Worm (Caenorhabditis elegans) whole organism, L4 larva: Measurements from ENCODE around the gene dpy-10.

Experiments
- D1046.2 ChIP-seq: fragments of 200-800 bp; sonication (Bioruptor generic); IDR thresholded peaks from 2 replicates; pipeline ENCODE4 v1.3.6; 2022; ENCODE audit warnings: missing genetic modification characterization, missing compliant biosample characterization
- F26F4.8 ChIP-seq: fragments of 200-800 bp; sonication (Bioruptor generic); conservative IDR thresholded peaks from 2 replicates; pipeline ENCODE4 v1.3.6; 2022; ENCODE audit warnings: missing genetic modification characterization, missing compliant biosample characterization
- R02D3.7 ChIP-seq: fragments of 150-350 bp; sonication (generic microtip); optimal IDR thresholded peaks from 3 replicates; lab custom pipeline; 2014; ENCODE audit warnings: missing biosample characterization, missing genetic modification characterization
- Y48G9A.11 ChIP-seq: fragments of 200-800 bp; sonication (Bioruptor generic); IDR thresholded peaks from 2 replicates; pipeline ENCODE4 v1.3.6; 2022; ENCODE audit warnings: missing genetic modification reagents, missing genetic modification characterization, missing compliant biosample characterization
- Y75B8A.6 ChIP-seq: fragments of 200-800 bp; sonication (Bioruptor generic); IDR thresholded peaks from 2 replicates; pipeline ENCODE4 v1.3.6; 2022; ENCODE audit warnings: missing genetic modification reagents, missing genetic modification characterization, missing compliant biosample characterization
- ZK546.5 ChIP-seq, 2 experiments: sonication (generic microtip); optimal IDR thresholded peaks; 2 replicates each; lab custom pipeline; 2017; ENCODE audit warnings: missing biosample characterization in 2 of 2, missing genetic modification characterization in 2 of 2
- aha-1 ChIP-seq: fragments of 150-350 bp; peaks from one replicate; lab custom pipeline; 2014; ENCODE audit warnings: missing biosample characterization, missing genetic modification characterization
- ceh-20 ChIP-seq: fragments of 200-800 bp; sonication (Bioruptor generic); IDR thresholded peaks from 2 replicates; pipeline ENCODE4 v1.3.6; 2022; ENCODE audit warnings: missing genetic modification reagents, missing genetic modification characterization, missing compliant biosample characterization
- daf-12 ChIP-seq: fragments of 150-350 bp; optimal IDR thresholded peaks from 2 replicates; lab custom pipeline; 2014; ENCODE audit warnings: missing biosample characterization, missing genetic modification reagents, missing genetic modification characterization
- daf-16 ChIP-seq, 3 experiments: sonication (generic microtip); optimal IDR thresholded peaks; 2 replicates each; lab custom pipeline; 2016 to 2017; ENCODE audit warnings: missing genetic modification characterization in 3 of 3, missing genetic modification reagents in 3 of 3, mild to moderate bottlenecking in 2 of 3, missing compliant biosample characterization in 2 of 3, missing biosample characterization in 1 of 3, moderate library complexity in 1 of 3
- daf-19 ChIP-seq: fragments of 200-800 bp; sonication (Bioruptor generic); conservative IDR thresholded peaks from 2 replicates; pipeline ENCODE4 v1.3.6; 2022; ENCODE audit warnings: missing genetic modification characterization, missing compliant biosample characterization
- dmd-6 ChIP-seq: fragments of 200-800 bp; sonication (Bioruptor generic); IDR thresholded peaks from 2 replicates; pipeline ENCODE4 v1.3.6; 2022; ENCODE audit warnings: missing genetic modification reagents, missing genetic modification characterization, missing compliant biosample characterization
- dmd-8 ChIP-seq: fragments of 200-800 bp; sonication (Bioruptor generic); IDR thresholded peaks from 2 replicates; pipeline ENCODE4 v1.3.6; 2022; ENCODE audit warnings: missing genetic modification characterization, missing compliant biosample characterization
- duxl-1 ChIP-seq: sonication (generic microtip); optimal IDR thresholded peaks from 2 replicates; lab custom pipeline; 2016; ENCODE audit warnings: mild to moderate bottlenecking, missing genetic modification characterization, moderate library complexity, missing compliant biosample characterization; ENCODE audit not compliant: poor library complexity
- fkh-10 ChIP-seq: fragments of 150-350 bp; optimal IDR thresholded peaks from 2 replicates; lab custom pipeline; 2014; ENCODE audit warnings: missing biosample characterization, missing genetic modification reagents, missing genetic modification characterization
- fos-1 ChIP-seq: fragments of 150-350 bp; optimal IDR thresholded peaks from 2 replicates; lab custom pipeline; 2014; ENCODE audit warnings: missing biosample characterization, missing genetic modification characterization
- hlh-11 ChIP-seq: fragments of 200-800 bp; sonication (Bioruptor generic); optimal IDR thresholded peaks from 2 replicates; lab custom pipeline; 2018; ENCODE audit warnings: mild to moderate bottlenecking, missing genetic modification characterization, missing compliant biosample characterization
- jun-1 ChIP-seq: fragments of 150-350 bp; optimal IDR thresholded peaks from 2 replicates; lab custom pipeline; 2014; ENCODE audit warnings: missing biosample characterization, missing genetic modification reagents, missing genetic modification characterization
- lim-7 ChIP-seq: fragments of 200-800 bp; sonication (Bioruptor generic); IDR thresholded peaks from 2 replicates; pipeline ENCODE4 v1.3.6; 2022; ENCODE audit warnings: missing genetic modification characterization, missing compliant biosample characterization
- lin-29 ChIP-seq: fragments of 200-800 bp; sonication (Bioruptor generic); IDR thresholded peaks from 2 replicates; pipeline ENCODE4 v1.3.6; 2022; ENCODE audit warnings: missing genetic modification reagents, missing genetic modification characterization, missing compliant biosample characterization
- lin-39 ChIP-seq: fragments of 150-350 bp; optimal IDR thresholded peaks from 2 replicates; lab custom pipeline; 2014; ENCODE audit warnings: missing biosample characterization, missing genetic modification reagents, missing genetic modification characterization
- lsy-2 ChIP-seq, 2 experiments: fragments of 150-350 bp in 1 of 2; sonication (generic microtip) in 1 of 2; optimal IDR thresholded peaks; 2 replicates each; lab custom pipeline; 2014 to 2017; ENCODE audit warnings: missing biosample characterization in 2 of 2, missing genetic modification characterization in 2 of 2
- mdl-1 ChIP-seq, 2 experiments: fragments of 150-350 bp in 1 of 2; sonication (generic microtip) in 1 of 2; optimal IDR thresholded peaks; 2 replicates each; lab custom pipeline; 2014 to 2017; ENCODE audit warnings: missing biosample characterization in 2 of 2, missing genetic modification characterization in 2 of 2
- mdt-29 ChIP-seq: fragments of 200-800 bp; sonication (Bioruptor generic); IDR thresholded peaks from 2 replicates; pipeline ENCODE4 v1.3.6; 2022; ENCODE audit warnings: missing genetic modification reagents, missing genetic modification characterization, missing compliant biosample characterization
- mep-1 ChIP-seq: fragments of 150-350 bp; sonication (generic microtip); optimal IDR thresholded peaks from 3 replicates; lab custom pipeline; 2014; ENCODE audit warnings: missing biosample characterization, missing genetic modification characterization
- mxl-3 ChIP-seq: fragments of 200-800 bp; sonication (Bioruptor generic); optimal IDR thresholded peaks from 2 replicates; lab custom pipeline; 2018; ENCODE audit warnings: mild to moderate bottlenecking, missing genetic modification characterization, missing compliant biosample characterization
- nhr-11 ChIP-seq: fragments of 150-350 bp; optimal IDR thresholded peaks from 2 replicates; lab custom pipeline; 2014; ENCODE audit warnings: missing biosample characterization, missing genetic modification characterization
- nhr-237 ChIP-seq: sonication (generic microtip); optimal IDR thresholded peaks from 2 replicates; lab custom pipeline; 2017; ENCODE audit warnings: missing biosample characterization, missing genetic modification characterization
- nhr-25 ChIP-seq: sonication (generic microtip); optimal IDR thresholded peaks from 2 replicates; lab custom pipeline; 2017; ENCODE audit warnings: missing genetic modification characterization, mild to moderate bottlenecking, missing compliant biosample characterization, antibody characterized with exemption, moderate library complexity, borderline replicate concordance; ENCODE audit not compliant: insufficient read depth
- nhr-28 ChIP-seq: fragments of 150-350 bp; optimal IDR thresholded peaks from 2 replicates; lab custom pipeline; 2014; ENCODE audit warnings: missing biosample characterization, missing genetic modification characterization
- nhr-6 ChIP-seq: fragments of 150-350 bp; optimal IDR thresholded peaks from 2 replicates; lab custom pipeline; 2014; ENCODE audit warnings: missing biosample characterization, missing genetic modification characterization
- nhr-77 ChIP-seq: fragments of 150-350 bp; optimal IDR thresholded peaks from 2 replicates; lab custom pipeline; 2014; ENCODE audit warnings: missing biosample characterization, missing genetic modification characterization
- pha-4 ChIP-seq, 2 experiments: fragments of 150-350 bp in 1 of 2; fragments of 200-800 bp in 1 of 2; sonication (Bioruptor generic) in 1 of 2; IDR thresholded peaks in 1 of 2; optimal IDR thresholded peaks in 1 of 2; 2 replicates each; pipeline versions ENCODE4 v1.3.6 to Lab custom; 2014 to 2022; ENCODE audit warnings: missing genetic modification characterization in 2 of 2, missing genetic modification reagents in 2 of 2, missing biosample characterization in 1 of 2, missing compliant biosample characterization in 1 of 2
- pqm-1 ChIP-seq: sonication (generic microtip); optimal IDR thresholded peaks from 2 replicates; lab custom pipeline; 2017; ENCODE audit warnings: missing biosample characterization, missing genetic modification characterization
- rbr-2 ChIP-seq: sonication (generic microtip); optimal IDR thresholded peaks from 2 replicates; lab custom pipeline; 2016; ENCODE audit warnings: missing genotype, missing genetic modification characterization, missing compliant biosample characterization
- saeg-2 ChIP-seq: fragments of 200-800 bp; sonication (Bioruptor generic); IDR thresholded peaks from 2 replicates; pipeline ENCODE4 v1.3.6; 2022; ENCODE audit warnings: missing genetic modification reagents, missing genetic modification characterization, missing compliant biosample characterization
- skn-1 ChIP-seq: fragments of 150-350 bp; optimal IDR thresholded peaks from 2 replicates; lab custom pipeline; 2014; ENCODE audit warnings: missing biosample characterization, missing genetic modification characterization
- snpc-4 ChIP-seq: fragments of 150-350 bp; optimal IDR thresholded peaks from 2 replicates; lab custom pipeline; 2014; ENCODE audit warnings: missing biosample characterization, missing genetic modification characterization
- spr-1 ChIP-seq: sonication (generic microtip); optimal IDR thresholded peaks from 2 replicates; lab custom pipeline; 2016; ENCODE audit warnings: mild to moderate bottlenecking, missing genetic modification characterization, missing compliant biosample characterization
- spr-3 ChIP-seq: fragments of 200-800 bp; sonication (Bioruptor generic); optimal IDR thresholded peaks from 2 replicates; lab custom pipeline; 2018; ENCODE audit warnings: mild to moderate bottlenecking, missing genetic modification characterization, missing compliant biosample characterization
- tag-97 ChIP-seq: fragments of 200-800 bp; sonication (Bioruptor generic); IDR thresholded peaks from 2 replicates; pipeline ENCODE4 v1.3.6; 2022; ENCODE audit warnings: missing genetic modification characterization, missing compliant biosample characterization
- tra-1 ChIP-seq: fragments of 200-800 bp; sonication (Bioruptor generic); IDR thresholded peaks from 2 replicates; pipeline ENCODE4 v1.3.6; 2022; ENCODE audit warnings: missing genetic modification reagents, missing genetic modification characterization, missing compliant biosample characterization
- unc-130 ChIP-seq: sonication (generic microtip); optimal IDR thresholded peaks from 2 replicates; lab custom pipeline; 2016; ENCODE audit warnings: missing genetic modification reagents, missing genetic modification characterization, missing compliant biosample characterization
- unc-62 ChIP-seq, 3 experiments: fragments of 150-350 bp in 1 of 3; sonication (generic microtip); optimal IDR thresholded peaks in 2 of 3; peaks in 1 of 3; 1 replicate in 1 of 3; 2 replicates in 2 of 3; lab custom pipeline; 2014 to 2017; ENCODE audit warnings: missing biosample characterization in 3 of 3, missing genetic modification characterization in 3 of 3, missing genetic modification reagents in 3 of 3, missing genotype in 1 of 3
- vab-7 ChIP-seq: fragments of 200-800 bp; sonication (Bioruptor generic); IDR thresholded peaks from 2 replicates; pipeline ENCODE4 v1.3.6; 2022; ENCODE audit warnings: missing genetic modification reagents, missing genetic modification characterization, missing compliant biosample characterization
- zip-11 ChIP-seq: fragments of 200-800 bp; sonication (Bioruptor generic); IDR thresholded peaks from 2 replicates; pipeline ENCODE4 v1.3.6; 2022; ENCODE audit warnings: missing genetic modification characterization, missing compliant biosample characterization

Gene dpy-10

DNA sequence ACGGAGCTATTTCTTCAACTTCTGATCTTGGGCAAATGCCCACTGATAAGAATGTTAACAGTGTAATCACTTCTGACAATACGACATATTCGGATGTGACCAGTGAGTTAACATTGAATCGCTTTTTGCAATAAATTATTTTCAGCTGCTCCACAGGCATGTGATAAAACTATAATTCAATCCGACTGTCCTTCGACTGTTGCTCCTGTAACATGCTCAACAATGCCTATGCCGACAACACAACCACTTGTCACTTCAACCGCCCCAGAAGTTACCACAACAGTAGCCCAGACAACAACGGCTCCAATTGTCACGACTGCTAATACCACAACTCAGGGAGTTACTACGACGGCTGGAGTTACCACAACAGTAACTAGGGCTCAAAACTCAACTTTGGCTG is 44.5 kb downstream of the dpy-10 start:
- TF ChIP-seq snpc-4 (tag; lab: Kevin White, UChicago) (no peak), unc-62 (GFP tag; optimal IDR thresholded peaks at IDR 0.05 in 1 of 2; lab: Kevin White, UChicago) (peak in 1 of 2 experiments; percentile 92), unc-62 (tag; optimal IDR thresholded peaks at IDR 0.05; lab: Kevin White, UChicago) (no peak)

DNA sequence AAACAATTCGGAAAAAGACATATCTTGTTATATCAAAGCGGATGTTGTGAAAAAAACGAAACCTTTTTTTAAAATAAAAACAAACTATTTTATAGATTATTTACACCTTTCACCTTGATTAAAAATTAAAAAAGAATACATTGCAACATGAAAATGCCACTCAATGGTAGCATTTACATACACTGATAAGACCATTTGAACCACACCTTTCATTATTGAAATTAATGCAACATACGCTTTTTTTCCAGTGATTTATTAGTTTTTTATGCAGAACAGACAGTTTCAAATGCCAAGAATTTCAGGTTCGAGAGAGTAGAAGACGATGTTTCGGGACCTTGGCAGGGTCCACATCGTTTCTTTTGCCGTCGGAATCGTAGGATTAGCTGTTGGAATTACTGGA is 45.4 kb downstream of the dpy-10 start, which contains the start of gene T19D12.1:
Gene T19D12.1, plus strand, starts transcription at position 301 of the 400 bp plus-strand sequence.
- TF ChIP-seq pqm-1 (tag; lab: Kevin White, UChicago) = peak; percentile 25
- TF ChIP-seq D1046.2 (GFP tag; lab: Robert Waterston, UW) = no peak
- TF ChIP-seq dmd-6 = peak; percentile 28; the same call in 1 of the 2 replicates
- TF ChIP-seq daf-16 (GFP tag; optimal IDR thresholded peaks at IDR 0.05; lab: Kevin White, UChicago) = no peak
- TF ChIP-seq daf-16 (tag; optimal IDR thresholded peaks at IDR 0.05; lab: Kevin White, UChicago) = peak; percentile 5
- no peak for TF ChIP-seq nhr-237 (tag; lab: Kevin White, UChicago)
- TF ChIP-seq daf-12 (tag; lab: Kevin White, UChicago) = no peak
- TF ChIP-seq nhr-77 = no peak
- TF ChIP-seq saeg-2 (GFP tag; lab: Robert Waterston, UW) = no peak
- no peak for TF ChIP-seq dmd-8 (GFP tag; lab: Robert Waterston, UW)
- TF ChIP-seq jun-1 (tag; lab: Kevin White, UChicago) = no peak
- no peak for TF ChIP-seq Y48G9A.11 (GFP tag; lab: Robert Waterston, UW)
- no peak for TF ChIP-seq ZK546.5 (tag; optimal IDR thresholded peaks at IDR 0.05; lab: Kevin White, UChicago)
- TF ChIP-seq pha-4 (GFP tag; IDR thresholded peaks at IDR 0.05; lab: Robert Waterston, UW) = no peak
- no peak for TF ChIP-seq pha-4 (tag; optimal IDR thresholded peaks at IDR 0.05; lab: Kevin White, UChicago)
- no peak for TF ChIP-seq lsy-2 (tag; optimal IDR thresholded peaks at IDR 0.05; lab: Kevin White, UChicago)
- no peak for TF ChIP-seq snpc-4 (tag; lab: Kevin White, UChicago)
- no peak for TF ChIP-seq lin-39 (tag; lab: Kevin White, UChicago)
- TF ChIP-seq nhr-28 = no peak
- no peak for TF ChIP-seq Y75B8A.6
- TF ChIP-seq lim-7 (GFP tag; lab: Robert Waterston, UW) = no peak
- TF ChIP-seq daf-19 = no peak
- peak in 1 of 2 experiments; percentile 0 for TF ChIP-seq unc-62 (GFP tag; optimal IDR thresholded peaks at IDR 0.05 in 1 of 2; lab: Kevin White, UChicago)
- no peak for TF ChIP-seq unc-62 (tag; optimal IDR thresholded peaks at IDR 0.05; lab: Kevin White, UChicago)
- no peak for TF ChIP-seq nhr-11 (tag; lab: Kevin White, UChicago)
- no peak for TF ChIP-seq zip-11
- no peak for TF ChIP-seq hlh-11 (tag; lab: Kevin White, UChicago)

DNA sequence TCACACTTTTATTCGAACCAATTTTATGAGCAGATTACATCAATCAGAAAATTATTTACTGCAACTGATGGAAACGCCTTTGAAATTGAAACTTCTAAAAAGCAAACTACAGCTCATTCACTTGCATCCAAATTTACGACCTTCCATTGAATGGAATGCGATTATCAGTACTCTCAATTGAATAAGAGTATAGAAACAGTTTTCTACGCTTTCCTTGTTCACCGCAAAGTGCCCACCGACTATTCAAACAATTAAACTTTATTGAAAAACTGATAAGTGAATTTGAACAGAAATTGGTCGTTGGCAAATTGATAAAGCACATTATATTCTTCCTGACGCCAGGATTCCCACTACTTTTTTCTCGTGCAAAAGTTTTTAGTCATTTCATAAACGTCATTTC is 46.1 kb downstream of the dpy-10 start:
- TF ChIP-seq mdl-1 (tag; optimal IDR thresholded peaks at IDR 0.05; lab: Kevin White, UChicago) (no peak), tag-97 (GFP tag; lab: Robert Waterston, UW) (no peak), lim-7 (GFP tag; lab: Robert Waterston, UW) (no peak), lin-39 (tag; lab: Kevin White, UChicago) (no peak), unc-130 (no peak), nhr-6 (tag; lab: Kevin White, UChicago) (no peak), spr-1 (tag; lab: Kevin White, UChicago) (no peak), mdt-29 (GFP tag; lab: Robert Waterston, UW) (no peak), nhr-77 (no peak), skn-1 (no peak), mxl-3 (GFP tag; lab: Kevin White, UChicago) (no peak), tra-1 (GFP tag; lab: Robert Waterston, UW) (0 out of 2 replicates have a peak, but pooled peaks have one; percentile 51), fos-1 (tag; lab: Kevin White, UChicago) (no peak), R02D3.7 (tag; lab: Kevin White, UChicago) (no peak), aha-1 (tag; lab: Kevin White, UChicago) (peak; percentile 51), fkh-10 (GFP tag; lab: Kevin White, UChicago) (no peak), Y48G9A.11 (GFP tag; lab: Robert Waterston, UW) (no peak), lin-29 (GFP tag; lab: Robert Waterston, UW) (no peak), F26F4.8 (GFP tag; lab: Robert Waterston, UW) (no peak), dmd-6 (peak; percentile 64; the same call in 1 of the 2 replicates), ceh-20 (GFP tag; lab: Robert Waterston, UW) (no peak), vab-7 (GFP tag; lab: Robert Waterston, UW) (no peak), hlh-11 (tag; lab: Kevin White, UChicago) (peak; percentile 62), spr-3 (GFP tag; lab: Kevin White, UChicago) (no peak), daf-12 (tag; lab: Kevin White, UChicago) (no peak), duxl-1 (tag; lab: Kevin White, UChicago) (no peak), zip-11 (no peak), mep-1 (tag; lab: Kevin White, UChicago) (no peak), nhr-25 (tag; lab: Kevin White, UChicago) (no peak), rbr-2 (tag; lab: Kevin White, UChicago) (no peak)
